Worm (Caenorhabditis elegans) whole organism, mixed stage, embryonic: ENCODE data around the gene morc-1.

Experiments used
- ceh-43 ChIP-seq: fragments of 200-800 bp; sonication (Bioruptor generic); optimal IDR thresholded peaks from 2 replicates; lab custom pipeline; 2018; ENCODE audit warnings: mild to moderate bottlenecking, missing genetic modification characterization, moderate library complexity, missing compliant biosample characterization
- ces-1 ChIP-seq: fragments of 150-350 bp; optimal IDR thresholded peaks from 2 replicates; lab custom pipeline; 2014; ENCODE audit warnings: missing biosample characterization, missing genetic modification reagents, missing genetic modification characterization
- lsy-2 ChIP-seq: fragments of 150-350 bp; optimal IDR thresholded peaks from 2 replicates; lab custom pipeline; 2014; ENCODE audit warnings: missing biosample characterization, missing genetic modification characterization
- unc-39 ChIP-seq: fragments of 150-350 bp; optimal IDR thresholded peaks from 2 replicates; lab custom pipeline; 2014; ENCODE audit warnings: missing biosample characterization, missing genetic modification characterization
- unc-62 ChIP-seq: fragments of 150-350 bp; optimal IDR thresholded peaks from 2 replicates; lab custom pipeline; 2014; ENCODE audit warnings: missing biosample characterization, missing genetic modification reagents, missing genetic modification characterization

DNA sequence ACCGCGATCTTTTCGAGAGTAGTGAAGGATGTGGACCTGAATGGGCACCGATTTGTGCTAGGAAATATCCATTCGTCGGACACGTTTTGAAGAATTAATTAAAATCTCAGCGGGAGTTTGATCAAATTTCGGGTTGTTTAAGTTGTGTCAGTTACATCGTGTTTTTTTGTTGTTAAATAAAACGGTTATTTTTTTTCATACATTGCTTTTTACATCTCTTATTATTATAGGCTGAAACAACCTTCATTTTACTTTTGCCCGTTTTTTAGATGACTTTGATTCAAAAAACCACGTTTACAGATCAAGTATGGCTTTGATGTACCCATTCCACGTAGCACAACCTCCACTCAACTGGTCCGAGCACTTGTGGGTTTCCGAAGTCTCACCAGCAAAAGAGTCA lies 33.6 kb downstream of the morc-1 start, which contains the start of gene emb-1:
- TF ChIP-seq unc-39 (tag; lab: Kevin White, UChicago) (no peak), lsy-2 (tag; lab: Kevin White, UChicago) (no peak), unc-62 (GFP tag; lab: Kevin White, UChicago) (no peak), ces-1 (GFP tag; lab: Kevin White, UChicago) (no peak), ceh-43 (GFP tag; lab: Kevin White, UChicago) (no peak)
